Worm (Caenorhabditis elegans): ENCODE measurements around the gene C49H3.4.

Gene C49H3.4

DNA sequence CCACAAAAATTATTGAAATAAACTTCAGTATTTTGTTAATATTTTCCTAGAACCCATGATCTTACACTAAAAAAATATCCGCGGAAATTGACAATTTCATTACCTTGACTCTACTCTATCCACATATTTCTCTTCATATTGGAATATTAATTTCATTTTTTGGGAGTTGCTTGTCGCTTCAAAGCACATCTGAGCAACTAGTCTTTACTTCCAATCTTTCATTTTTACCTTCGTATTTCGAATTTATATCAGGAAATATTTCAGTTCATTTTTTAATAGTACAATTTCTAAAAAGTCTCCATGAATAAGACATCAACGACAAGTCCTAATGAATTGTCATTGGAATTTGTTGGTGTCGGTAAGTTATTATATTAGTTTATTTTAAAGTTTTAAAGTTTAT, 36.1 kb upstream of the C49H3.4 start, which contains the start of gene srt-73:
TSS of gene srt-73 (plus strand) at position 301 of the 400 bp plus-strand sequence.
- TF ChIP-seq mes-4 (tag; optimal IDR thresholded peaks at IDR 0.05) (no peak), mel-28 (tag; optimal IDR thresholded peaks at IDR 0.05; ENCODE audit: borderline replicate concordance) (no peak), unc-130 (GFP tag; optimal IDR thresholded peaks at IDR 0.05) (no peak), sdz-38 (tag; optimal IDR thresholded peaks at IDR 0.05) (no peak), sptf-2 (GFP tag; optimal IDR thresholded peaks at IDR 0.05) (no peak), die-1 (tag; optimal IDR thresholded peaks at IDR 0.05) (no peak), egl-44 (GFP tag; IDR thresholded peaks at IDR 0.05) (no peak), hmg-20 (GFP tag; IDR thresholded peaks at IDR 0.05) (no peak), snpc-1.1 (tag; optimal IDR thresholded peaks at IDR 0.05; ENCODE audit: insufficient read depth) (no peak), snpc-4 (GFP tag; optimal IDR thresholded peaks at IDR 0.05) (no peak), snpc-4 (tag; optimal IDR thresholded peaks at IDR 0.05) (no peak), ceh-40 (GFP tag; IDR thresholded peaks at IDR 0.05) (no peak), F49E8.2 (tag; optimal IDR thresholded peaks at IDR 0.05; ENCODE audit: insufficient read depth) (no peak), aptf-2 (GFP tag; conservative IDR thresholded peaks at IDR 0.05) (no peak), rec-8 (tag; optimal IDR thresholded peaks at IDR 0.05) (no peak)

DNA sequence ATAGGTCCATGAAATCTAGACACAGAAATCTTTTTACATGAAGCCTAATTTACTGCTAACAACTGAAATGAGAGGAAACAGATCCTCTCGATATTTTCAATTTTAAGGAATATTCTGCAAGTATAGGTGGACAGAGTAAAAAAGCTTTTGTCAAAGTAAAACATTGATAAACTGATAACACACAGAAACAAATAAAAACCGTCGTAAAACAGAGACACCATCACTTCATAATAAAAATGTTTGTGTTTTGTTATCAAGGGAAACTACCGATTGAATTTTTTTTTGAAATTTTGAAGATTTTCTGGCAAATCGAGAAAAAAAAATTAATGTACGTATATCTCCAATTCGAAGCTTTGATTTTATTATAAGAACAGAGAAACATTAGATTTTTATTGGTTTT, 33.9 kb upstream of the C49H3.4 start:
- TF ChIP-seq nfya-2 (GFP tag; IDR thresholded peaks at IDR 0.05) = no peak
- no peak for TF ChIP-seq die-1 (tag; optimal IDR thresholded peaks at IDR 0.05)
- TF ChIP-seq dpl-1 (GFP tag; optimal IDR thresholded peaks at IDR 0.05) = no peak
- TF ChIP-seq egl-18 (GFP tag; IDR thresholded peaks at IDR 0.05) = no peak
- TF ChIP-seq F39B2.1 (GFP tag; IDR thresholded peaks at IDR 0.05) = no peak
- TF ChIP-seq chd-7 (tag; optimal IDR thresholded peaks at IDR 0.05) = no peak
- no peak for TF ChIP-seq F57C9.4 (tag; optimal IDR thresholded peaks at IDR 0.05)
- no peak for TF ChIP-seq ZK185.1 (tag; optimal IDR thresholded peaks at IDR 0.05; ENCODE audit: poor library complexity, severe bottlenecking)

DNA sequence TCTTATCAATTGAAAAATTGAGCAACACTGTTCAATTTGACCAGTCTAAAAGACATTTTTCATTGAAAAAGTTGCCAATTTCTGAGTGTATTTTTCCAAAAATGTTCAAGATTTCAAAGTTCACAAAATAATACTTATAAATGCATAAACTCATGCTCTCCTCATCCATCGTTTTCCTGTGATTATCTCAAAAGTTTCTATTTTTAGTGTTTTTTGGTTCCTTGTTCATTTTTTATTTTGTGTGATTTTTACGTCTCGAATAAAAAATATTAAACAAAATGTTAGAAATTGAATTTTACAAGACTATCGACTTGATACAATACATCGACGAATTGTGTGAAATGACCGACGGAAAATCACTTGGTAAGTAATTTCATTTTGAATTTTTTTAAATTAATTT, 33.4 kb upstream of the C49H3.4 start, which contains the start of gene atic-1:
TSS of gene atic-1 (plus strand) at position 301 of the 400 bp plus-strand sequence.
- TF ChIP-seq C17E4.6 (GFP tag; IDR thresholded peaks at IDR 0.05) (no peak), efl-1 (GFP tag; optimal IDR thresholded peaks at IDR 0.05) (no peak), F22D6.2 (tag; optimal IDR thresholded peaks at IDR 0.05) (no peak), snpc-1.3 (tag; optimal IDR thresholded peaks at IDR 0.05; ENCODE audit: insufficient read depth) (no peak), bed-2 (GFP tag; IDR thresholded peaks at IDR 0.05) (no peak), lin-26 (GFP tag; IDR thresholded peaks at IDR 0.05) (no peak), ztf-26 (tag; optimal IDR thresholded peaks at IDR 0.05) (no peak)

DNA sequence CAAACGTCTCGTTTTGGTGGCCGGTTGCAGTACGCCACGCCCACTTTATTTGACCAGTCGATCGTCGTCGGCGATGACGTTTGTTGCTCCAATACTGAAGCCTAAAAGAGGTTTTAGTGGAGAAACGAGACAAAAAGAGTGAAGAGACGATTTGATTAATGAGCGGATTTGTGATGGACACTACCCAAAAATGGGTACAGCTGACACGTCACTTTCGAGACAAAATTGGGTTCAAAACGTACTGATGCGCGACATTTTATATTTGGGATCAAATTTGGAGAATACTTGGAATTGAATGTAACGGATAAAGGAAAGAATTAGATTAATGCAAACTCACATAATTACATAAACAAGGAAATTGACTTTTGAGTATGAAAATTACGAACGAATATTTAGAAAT, 17.6 kb upstream of the C49H3.4 start, which contains the start of gene ilys-4:
TSS of gene ilys-4 (minus strand) at position 101 of the 400 bp plus-strand sequence.
- TF ChIP-seq lin-40 (tag; optimal IDR thresholded peaks at IDR 0.05) = no peak
- TF ChIP-seq rpc-1 (optimal IDR thresholded peaks at IDR 0.05) = no peak
- TF ChIP-seq rpc-1 (tag; optimal IDR thresholded peaks at IDR 0.05) = no peak
- no peak for TF ChIP-seq nhr-80 (tag; optimal IDR thresholded peaks at IDR 0.05)
- TF ChIP-seq atf-7 (tag; optimal IDR thresholded peaks at IDR 0.05) = peak; percentile 14
- no peak for TF ChIP-seq snpc-3.4 (tag; optimal IDR thresholded peaks at IDR 0.05)
- no peak for TF ChIP-seq bed-2 (GFP tag; IDR thresholded peaks at IDR 0.05)
- TF ChIP-seq nfya-2 (GFP tag; IDR thresholded peaks at IDR 0.05) = no peak
- no peak for TF ChIP-seq ztf-26 (tag; optimal IDR thresholded peaks at IDR 0.05)
